Fruit fly (Drosophila melanogaster) whole organism, prepupa: ENCODE measurements around the gene CG16904.

ENCODE experiments used
- CG10631 ChIP-seq: fragments of 200-800 bp; sonication (Bioruptor generic); optimal IDR thresholded peaks from 2 replicates; lab custom pipeline; 2016; ENCODE audit warnings: missing biosample characterization, missing genetic modification characterization
- CG10669 ChIP-seq: fragments of 200-800 bp; sonication (Bioruptor generic); optimal IDR thresholded peaks from 3 replicates; lab custom pipeline; 2018; ENCODE audit warnings: missing biosample characterization, mild to moderate bottlenecking, missing genetic modification characterization, moderate library complexity
- CG11294 ChIP-seq: fragments of 200-800 bp; sonication (Bioruptor generic); IDR thresholded peaks from 2 replicates; pipeline ENCODE4 v1.3.6; 2022; ENCODE audit warnings: missing biosample characterization, missing genetic modification characterization
- CG11762 ChIP-seq: fragments of 200-800 bp; sonication (Bioruptor generic); optimal IDR thresholded peaks from 3 replicates; lab custom pipeline; 2016; ENCODE audit warnings: missing biosample characterization, missing genetic modification characterization; ENCODE audit not compliant: insufficient read depth
- CG15336 ChIP-seq: fragments of 200-800 bp; sonication (Bioruptor generic); IDR thresholded peaks from 2 replicates; pipeline ENCODE4 v1.3.6; 2022; ENCODE audit warnings: missing biosample characterization, missing genetic modification characterization
- CG1621 ChIP-seq: fragments of 200-800 bp; sonication (Bioruptor generic); optimal IDR thresholded peaks from 3 replicates; lab custom pipeline; 2018; ENCODE audit warnings: missing biosample characterization, mild to moderate bottlenecking, missing genetic modification characterization
- CG16779 ChIP-seq: fragments of 200-800 bp; sonication (Bioruptor generic); optimal IDR thresholded peaks from 3 replicates; lab custom pipeline; 2017; ENCODE audit warnings: missing biosample characterization, mild to moderate bottlenecking, missing genetic modification characterization
- CG3032 ChIP-seq: fragments of 200-800 bp; optimal IDR thresholded peaks from 2 replicates; lab custom pipeline; 2019; ENCODE audit warnings: missing biosample characterization, mild to moderate bottlenecking, missing genetic modification characterization, moderate library complexity
- CG32006 ChIP-seq: fragments of 200-800 bp; sonication (Bioruptor generic); optimal IDR thresholded peaks from 3 replicates; lab custom pipeline; 2017; ENCODE audit warnings: missing biosample characterization, mild to moderate bottlenecking, missing genetic modification characterization
- CG34406 ChIP-seq: fragments of 200-800 bp; sonication (Bioruptor generic); optimal IDR thresholded peaks from 3 replicates; lab custom pipeline; 2016; ENCODE audit warnings: missing biosample characterization, missing genetic modification characterization
- CG3919 ChIP-seq: fragments of 200-800 bp; sonication (Bioruptor generic); optimal IDR thresholded peaks from 3 replicates; lab custom pipeline; 2016; ENCODE audit warnings: missing biosample characterization, missing genetic modification characterization
- CG4318 ChIP-seq: fragments of 200-800 bp; sonication (Bioruptor generic); optimal IDR thresholded peaks from 3 replicates; lab custom pipeline; 2017; ENCODE audit warnings: missing biosample characterization, mild to moderate bottlenecking, missing genetic modification characterization
- CG6163 ChIP-seq: fragments of 200-800 bp; sonication (Bioruptor generic); IDR thresholded peaks from 3 replicates; pipeline ENCODE4 v1.3.6; 2022; ENCODE audit warnings: missing biosample characterization, missing genetic modification characterization
- CG6276 ChIP-seq: fragments of 200-800 bp; sonication (Bioruptor generic); optimal IDR thresholded peaks from 2 replicates; lab custom pipeline; 2017; ENCODE audit warnings: missing biosample characterization, mild to moderate bottlenecking, missing genetic modification characterization
- CG7368 ChIP-seq: fragments of 200-800 bp; sonication (Bioruptor generic); optimal IDR thresholded peaks from 3 replicates; lab custom pipeline; 2016; ENCODE audit warnings: missing biosample characterization, missing genetic modification characterization
- CG8119 ChIP-seq: fragments of 200-800 bp; sonication (Bioruptor generic); IDR thresholded peaks from 3 replicates; pipeline ENCODE4 v1.3.6; 2022; ENCODE audit warnings: missing biosample characterization, missing genetic modification characterization
- CG8319 ChIP-seq: fragments of 200-800 bp; sonication (Bioruptor generic); optimal IDR thresholded peaks from 3 replicates; lab custom pipeline; 2016; ENCODE audit warnings: missing biosample characterization, missing genetic modification characterization
- CG9139 ChIP-seq: fragments of 200-800 bp; sonication (Bioruptor generic); optimal IDR thresholded peaks from 3 replicates; lab custom pipeline; 2017; ENCODE audit warnings: missing biosample characterization, mild to moderate bottlenecking, missing genetic modification characterization
- Eip75B ChIP-seq: fragments of 200-800 bp; sonication (Bioruptor generic); optimal IDR thresholded peaks from 3 replicates; lab custom pipeline; 2016; ENCODE audit warnings: missing biosample characterization, missing genetic modification characterization
- Eip78C ChIP-seq: fragments of 200-800 bp; sonication (Bioruptor generic); peaks from one replicate; lab custom pipeline; 2016; ENCODE audit warnings: missing biosample characterization, missing genetic modification characterization
- Ets21C ChIP-seq: fragments of 200-800 bp; sonication (Bioruptor generic); optimal IDR thresholded peaks from 3 replicates; lab custom pipeline; 2016; ENCODE audit warnings: missing biosample characterization, missing genetic modification characterization
- Gug ChIP-seq: fragments of 200-800 bp; sonication (Bioruptor generic); IDR thresholded peaks from 2 replicates; pipeline ENCODE4 v1.3.6; 2022; ENCODE audit warnings: missing biosample characterization, missing genetic modification characterization
- Hr38 ChIP-seq: sonication (Bioruptor generic); optimal IDR thresholded peaks from 2 replicates; lab custom pipeline; 2016; ENCODE audit warnings: missing biosample characterization, missing genetic modification characterization
- Hr4 ChIP-seq: fragments of 200-800 bp; sonication (Bioruptor generic); optimal IDR thresholded peaks from 3 replicates; lab custom pipeline; 2016; ENCODE audit warnings: missing biosample characterization, missing genetic modification characterization
- Met ChIP-seq: fragments of 200-800 bp; sonication (Bioruptor generic); optimal IDR thresholded peaks from 3 replicates; lab custom pipeline; 2016; ENCODE audit warnings: missing biosample characterization, missing genetic modification characterization
- OdsH ChIP-seq: fragments of 200-800 bp; sonication (Bioruptor generic); optimal IDR thresholded peaks from 3 replicates; lab custom pipeline; 2016; ENCODE audit warnings: missing biosample characterization, missing genetic modification characterization
- Smox ChIP-seq: fragments of 200-800 bp; sonication (Bioruptor generic); optimal IDR thresholded peaks from 3 replicates; lab custom pipeline; 2016; ENCODE audit warnings: missing biosample characterization, missing genetic modification characterization
- Sox102F ChIP-seq: fragments of 200-800 bp; sonication (Bioruptor generic); optimal IDR thresholded peaks from 2 replicates; lab custom pipeline; 2016; ENCODE audit warnings: missing biosample characterization, mild to moderate bottlenecking, missing genetic modification characterization
- achi ChIP-seq: fragments of 200-800 bp; sonication (Bioruptor generic); optimal IDR thresholded peaks from 3 replicates; lab custom pipeline; 2016; ENCODE audit warnings: missing biosample characterization, missing genetic modification characterization
- acj6 ChIP-seq: fragments of 200-800 bp; sonication (Bioruptor generic); optimal IDR thresholded peaks from 3 replicates; lab custom pipeline; 2016; ENCODE audit warnings: missing biosample characterization, missing genetic modification characterization
- cyc ChIP-seq: fragments of 200-800 bp; sonication (Bioruptor generic); optimal IDR thresholded peaks from 3 replicates; lab custom pipeline; 2016; ENCODE audit warnings: missing biosample characterization, missing genetic modification characterization
- dac ChIP-seq: fragments of 200-800 bp; sonication (Bioruptor generic); optimal IDR thresholded peaks from 2 replicates; lab custom pipeline; 2017; ENCODE audit warnings: missing biosample characterization, mild to moderate bottlenecking, missing genetic modification characterization
- dsx ChIP-seq: fragments of 200-800 bp; optimal IDR thresholded peaks from 3 replicates; lab custom pipeline; 2019; ENCODE audit warnings: missing biosample characterization, mild to moderate bottlenecking, missing genetic modification characterization, moderate library complexity; ENCODE audit not compliant: poor library complexity, severe bottlenecking
- eg ChIP-seq: fragments of 200-800 bp; sonication (Bioruptor generic); IDR thresholded peaks from 3 replicates; pipeline ENCODE4 v1.3.6; 2022; ENCODE audit warnings: missing biosample characterization, missing genetic modification characterization
- esn ChIP-seq: fragments of 200-800 bp; sonication (Bioruptor generic); optimal IDR thresholded peaks from 2 replicates; lab custom pipeline; 2016; ENCODE audit warnings: missing biosample characterization, mild to moderate bottlenecking, missing genetic modification characterization, moderate library complexity
- fd85E ChIP-seq: fragments of 200-800 bp; sonication (Bioruptor generic); optimal IDR thresholded peaks from 3 replicates; lab custom pipeline; 2016; ENCODE audit warnings: missing biosample characterization, missing genetic modification characterization
- fkh ChIP-seq: fragments of 200-800 bp; sonication (Bioruptor generic); optimal IDR thresholded peaks from 3 replicates; lab custom pipeline; 2017; ENCODE audit warnings: missing biosample characterization, mild to moderate bottlenecking, missing genetic modification characterization, moderate library complexity
- lz ChIP-seq: fragments of 200-800 bp; sonication (Bioruptor generic); optimal IDR thresholded peaks from 3 replicates; lab custom pipeline; 2016; ENCODE audit warnings: missing biosample characterization, missing genetic modification characterization
- salr ChIP-seq, 2 experiments: fragments of 200-800 bp; sonication (Bioruptor generic); optimal IDR thresholded peaks; 3 replicates each; lab custom pipeline; 2016 to 2018; ENCODE audit warnings: missing biosample characterization in 2 of 2, missing genetic modification characterization in 2 of 2, mild to moderate bottlenecking in 1 of 2
- spab ChIP-seq: fragments of 200-800 bp; sonication (Bioruptor generic); optimal IDR thresholded peaks from 2 replicates; lab custom pipeline; 2017; ENCODE audit warnings: missing biosample characterization, mild to moderate bottlenecking, missing genetic modification characterization, missing genetic modification reagents
- ss ChIP-seq, 2 experiments: fragments of 200-800 bp; sonication (Bioruptor generic); optimal IDR thresholded peaks; 2 replicates in 1 of 2; 3 replicates in 1 of 2; lab custom pipeline; 2017 to 2018; ENCODE audit warnings: mild to moderate bottlenecking in 2 of 2, missing biosample characterization in 2 of 2, missing genetic modification characterization in 2 of 2, moderate library complexity in 1 of 2
- svp ChIP-seq: fragments of 200-800 bp; sonication (Bioruptor generic); peaks from one replicate; lab custom pipeline; 2016; ENCODE audit warnings: missing biosample characterization, missing genetic modification characterization
- topi ChIP-seq: fragments of 200-800 bp; sonication (Bioruptor generic); optimal IDR thresholded peaks from 3 replicates; lab custom pipeline; 2016; ENCODE audit warnings: missing biosample characterization, missing genetic modification characterization

CG16904 gene

DNA sequence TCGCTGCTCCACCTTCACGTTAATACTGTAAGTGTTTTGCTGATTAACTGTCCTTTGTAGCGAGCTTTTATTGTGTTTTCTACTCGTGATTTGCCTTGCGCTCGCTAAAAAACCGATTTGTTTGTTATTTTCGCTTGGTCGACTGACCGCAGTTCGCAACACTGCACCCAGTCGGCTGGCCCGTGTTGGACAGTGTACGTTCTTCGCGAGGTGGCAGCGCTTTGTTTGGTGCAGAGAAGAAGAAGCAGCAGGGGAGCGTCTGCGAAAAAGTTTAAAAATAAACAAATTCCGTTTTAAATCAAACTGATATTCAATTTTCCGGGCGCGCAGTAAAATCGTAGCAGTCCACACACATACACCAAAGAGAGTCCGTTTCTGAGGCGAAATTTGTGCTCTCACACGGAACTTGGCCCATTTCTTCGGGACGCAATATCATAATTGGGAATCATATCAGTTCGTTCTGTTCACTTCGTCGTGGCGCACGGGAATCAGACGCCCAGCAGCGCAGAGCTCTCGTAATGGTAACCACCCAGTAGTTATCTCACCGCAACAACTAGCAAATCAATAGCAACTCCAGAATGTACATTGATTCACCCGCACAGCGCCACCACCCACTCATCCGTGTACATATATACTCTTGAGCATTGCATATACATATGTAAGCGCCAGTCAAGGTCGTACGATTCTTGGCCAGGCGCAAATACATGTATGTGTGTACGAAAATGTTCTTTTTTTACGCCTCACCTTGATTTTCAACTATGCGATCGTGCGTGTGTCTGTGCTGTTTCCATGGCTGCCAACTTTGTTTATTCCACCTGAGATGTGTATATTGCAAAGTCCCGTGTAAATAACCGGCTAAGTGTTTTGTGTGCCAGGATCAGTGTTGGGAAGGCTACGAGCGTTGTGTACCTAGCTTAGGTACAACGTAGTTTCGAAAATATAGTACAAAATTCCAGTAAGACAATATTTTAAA is 48.9 kb downstream of the CG16904 start, which contains the start of gene Naa80 (continued):
- peak; percentile 63 for TF ChIP-seq lz (GFP tag; lab: Kevin White, UChicago)
- peak; percentile 48 for TF ChIP-seq achi (GFP tag; lab: Kevin White, UChicago)
- TF ChIP-seq OdsH (GFP tag; lab: Kevin White, UChicago), result peak; percentile 42
- no peak for TF ChIP-seq svp (GFP tag; lab: Kevin White, UChicago)
- TF ChIP-seq CG9139 (GFP tag; lab: Kevin White, UChicago), result no peak
- no peak for TF ChIP-seq CG8119 (GFP tag; lab: Robert Waterston, UW)
- 0 out of 3 replicates have a peak, but pooled peaks have one; percentile 30 for TF ChIP-seq eg (GFP tag; lab: Robert Waterston, UW)
- TF ChIP-seq fd85E (GFP tag; lab: Kevin White, UChicago), result no peak
- no peak for TF ChIP-seq dac
- peak; percentile 54 for TF ChIP-seq CG10669 (GFP tag; lab: Kevin White, UChicago)
- TF ChIP-seq CG7368 (GFP tag; lab: Kevin White, UChicago), result peak; percentile 57
- peak; percentile 64 for TF ChIP-seq Eip75B (GFP tag; lab: Kevin White, UChicago)
- no peak for TF ChIP-seq Sox102F
- TF ChIP-seq CG6276, result no peak
- TF ChIP-seq Hr4 (GFP tag; lab: Kevin White, UChicago), result no peak
- peak; percentile 73 for TF ChIP-seq cyc (GFP tag; lab: Kevin White, UChicago)
- TF ChIP-seq topi, result peak; percentile 82
- TF ChIP-seq CG4318 (GFP tag; lab: Kevin White, UChicago), result no peak
- TF ChIP-seq CG15336, result peak; percentile 40; the same call in 1 of the 2 replicates
- TF ChIP-seq CG16779, result no peak
- no peak for TF ChIP-seq Ets21C (GFP tag; lab: Kevin White, UChicago)
- TF ChIP-seq CG8319 (GFP tag; lab: Kevin White, UChicago), result peak; percentile 8
- no peak for TF ChIP-seq CG11762 (GFP tag; lab: Kevin White, UChicago)
- TF ChIP-seq Eip78C, result peak; percentile 89
- peak; percentile 68 for TF ChIP-seq esn (GFP tag; lab: Kevin White, UChicago)
- no peak for TF ChIP-seq CG32006 (GFP tag; lab: Kevin White, UChicago)
- TF ChIP-seq dsx (GFP tag; lab: Kevin White, UChicago), result peak; percentile 50
- TF ChIP-seq CG11294, result no peak
- TF ChIP-seq salr (GFP tag; optimal IDR thresholded peaks at IDR 0.05; lab: Kevin White, UChicago), result peak in 1 of 2 experiments; percentile 56
- TF ChIP-seq CG1621 (tag; lab: Kevin White, UChicago), result peak; percentile 83
- peak; percentile 80 for TF ChIP-seq fkh (GFP tag; lab: Kevin White, UChicago)
- peak; percentile 28 for TF ChIP-seq spab (GFP tag; lab: Kevin White, UChicago)
- peak; percentile 75 for TF ChIP-seq CG10631 (GFP tag; lab: Kevin White, UChicago)
- TF ChIP-seq CG34406 (GFP tag; lab: Kevin White, UChicago), result peak; percentile 40
- peak; percentile 71 for TF ChIP-seq CG3919 (GFP tag; lab: Kevin White, UChicago)
- no peak for TF ChIP-seq Smox (GFP tag; lab: Kevin White, UChicago)
- TF ChIP-seq CG3032 (tag; lab: Kevin White, UChicago), result peak; percentile 38
- peak; percentile 44 for TF ChIP-seq acj6 (GFP tag; lab: Kevin White, UChicago)
- TF ChIP-seq Hr38 (GFP tag; lab: Kevin White, UChicago), result no peak
- TF ChIP-seq Met (GFP tag; lab: Kevin White, UChicago), result no peak
- no peak for TF ChIP-seq Gug (GFP tag; lab: Robert Waterston, UW)
- TF ChIP-seq ss (GFP tag; optimal IDR thresholded peaks at IDR 0.05; lab: Kevin White, UChicago), result peak; percentile 47 to 65
- TF ChIP-seq CG6163 (GFP tag; lab: Robert Waterston, UW), result peak; percentile 59; the same call in 2 of the 3 replicates
